Worm (Caenorhabditis elegans): Measurements from ENCODE around the gene vps-24.

ce11 chrII:4999122-4999521 lies 5.3 kb downstream of the vps-24 start, which contains the start of gene citk-2:
- TF ChIP-seq unc-130 (GFP tag; optimal IDR thresholded peaks at IDR 0.05) (no peak), snpc-4 (GFP tag; optimal IDR thresholded peaks at IDR 0.05) (no peak), snpc-4 (tag; optimal IDR thresholded peaks at IDR 0.05) (peak in 1 of 4 experiments; percentile 46), hlh-26 (GFP tag; conservative IDR thresholded peaks at IDR 0.05) (no peak), K12H6.12 (tag; optimal IDR thresholded peaks at IDR 0.05) (no peak), F57C9.4 (tag; optimal IDR thresholded peaks at IDR 0.05) (no peak)

All from whole organism, young adult.